Fruit fly (Drosophila melanogaster): ENCODE measurements around the gene GstD5.

dm6 chr3R:12401672-12402296 is 26.3 kb downstream of the GstD5 start, which contains the start of gene DNAlig3:
- TF ChIP-seq h (GFP tag; optimal IDR thresholded peaks at IDR 0.05): no peak
- no peak for TF ChIP-seq Dfd (GFP tag; optimal IDR thresholded peaks at IDR 0.05)
- no peak for TF ChIP-seq sv (GFP tag; optimal IDR thresholded peaks at IDR 0.05)

All from whole organism, wandering third instar larva.